Worm (Caenorhabditis elegans): Measurements from ENCODE around the gene cdc-42.

The cdc-42 gene

ce11 chrII:7618212-7618611 is 2.0 kb downstream of the cdc-42 start:
- TF ChIP-seq ceh-28 (tag; optimal IDR thresholded peaks at IDR 0.05): no peak
- TF ChIP-seq pha-4 (tag; optimal IDR thresholded peaks at IDR 0.05): peak; percentile 5
- peak; percentile 37 for TF ChIP-seq elt-2 (tag; optimal IDR thresholded peaks at IDR 0.05)
- no peak for TF ChIP-seq elt-3 (tag; optimal IDR thresholded peaks at IDR 0.05)
- TF ChIP-seq nhr-11 (tag; optimal IDR thresholded peaks at IDR 0.05): no peak
- no peak for TF ChIP-seq ceh-9 (tag; optimal IDR thresholded peaks at IDR 0.05)
- no peak for TF ChIP-seq snpc-4 (tag; optimal IDR thresholded peaks at IDR 0.05)
- no peak for TF ChIP-seq zag-1 (tag; optimal IDR thresholded peaks at IDR 0.05)
- TF ChIP-seq tbx-2 (tag; optimal IDR thresholded peaks at IDR 0.05): no peak
- TF ChIP-seq pqm-1 (tag; optimal IDR thresholded peaks at IDR 0.05): peak; percentile 52
- TF ChIP-seq unc-39 (tag; optimal IDR thresholded peaks at IDR 0.05): no peak
- TF ChIP-seq lin-39 (tag; optimal IDR thresholded peaks at IDR 0.05): no peak
- no peak for TF ChIP-seq egl-5 (tag; optimal IDR thresholded peaks at IDR 0.05)
- TF ChIP-seq egl-27 (tag; optimal IDR thresholded peaks at IDR 0.05): no peak

ce11 chrII:7620413-7620812 is 4.2 kb downstream of the cdc-42 start, which contains the start of gene R07G3.8:
Gene R07G3.8 (minus strand): TSS chrII:7620513.
- TF ChIP-seq nhr-76 (tag; optimal IDR thresholded peaks at IDR 0.05): no peak
- no peak for TF ChIP-seq mml-1 (tag; optimal IDR thresholded peaks at IDR 0.05)
- no peak for TF ChIP-seq nhr-43 (tag; optimal IDR thresholded peaks at IDR 0.05; ENCODE audit: poor library complexity, severe bottlenecking)
- no peak for TF ChIP-seq unc-62 (GFP tag; optimal IDR thresholded peaks at IDR 0.05)
- TF ChIP-seq elt-2 (tag; optimal IDR thresholded peaks at IDR 0.05): no peak
- no peak for TF ChIP-seq nhr-11 (tag; optimal IDR thresholded peaks at IDR 0.05)
- TF ChIP-seq R02D3.7 (tag; optimal IDR thresholded peaks at IDR 0.05): no peak
- no peak for TF ChIP-seq aly-2 (tag; optimal IDR thresholded peaks at IDR 0.05)
- TF ChIP-seq zag-1 (tag; optimal IDR thresholded peaks at IDR 0.05): no peak
- TF ChIP-seq nfya-1 (tag; optimal IDR thresholded peaks at IDR 0.05; ENCODE audit: insufficient read depth): no peak
- no peak for TF ChIP-seq daf-12 (tag; optimal IDR thresholded peaks at IDR 0.05)
- no peak for TF ChIP-seq ZK546.5 (tag; optimal IDR thresholded peaks at IDR 0.05)
- TF ChIP-seq pha-4 (tag; optimal IDR thresholded peaks at IDR 0.05): no peak
- TF ChIP-seq fkh-10 (GFP tag; optimal IDR thresholded peaks at IDR 0.05): no peak

- TF ChIP-seq pha-4 (tag; optimal IDR thresholded peaks at IDR 0.05): no peak
- TF ChIP-seq nhr-23 (tag; optimal IDR thresholded peaks at IDR 0.05): peak; percentile 36
- TF ChIP-seq ceh-9 (tag; optimal IDR thresholded peaks at IDR 0.05): no peak
Observed at ce11 chrII:7621513-7621912, 5.3 kb downstream of the cdc-42 start.

- no peak for TF ChIP-seq nhr-76 (tag; optimal IDR thresholded peaks at IDR 0.05)
- TF ChIP-seq aly-2 (tag; optimal IDR thresholded peaks at IDR 0.05): no peak
- TF ChIP-seq pqm-1 (tag; optimal IDR thresholded peaks at IDR 0.05): peak; percentile 38
- peak; percentile 76 for TF ChIP-seq elt-2 (tag; optimal IDR thresholded peaks at IDR 0.05)
- TF ChIP-seq jun-1 (tag; optimal IDR thresholded peaks at IDR 0.05): peak; percentile 43
- TF ChIP-seq egl-27 (tag; optimal IDR thresholded peaks at IDR 0.05): no peak
- TF ChIP-seq pha-4 (tag; optimal IDR thresholded peaks at IDR 0.05): peak; percentile 70
- TF ChIP-seq nfya-1 (tag; optimal IDR thresholded peaks at IDR 0.05; ENCODE audit: insufficient read depth): peak; percentile 7
Observed at ce11 chrII:7623466-7623865, 7.2 kb downstream of the cdc-42 start.

- TF ChIP-seq fos-1 (tag; optimal IDR thresholded peaks at IDR 0.05) (no peak), egl-27 (tag; optimal IDR thresholded peaks at IDR 0.05) (no peak), daf-12 (tag; optimal IDR thresholded peaks at IDR 0.05) (no peak), tbx-2 (tag; optimal IDR thresholded peaks at IDR 0.05) (no peak), mdl-1 (tag; optimal IDR thresholded peaks at IDR 0.05) (no peak), hmg-11 (tag; optimal IDR thresholded peaks at IDR 0.05) (no peak), nhr-12 (tag; optimal IDR thresholded peaks at IDR 0.05) (no peak), unc-62 (GFP tag; optimal IDR thresholded peaks at IDR 0.05) (no peak), ztf-11 (tag; optimal IDR thresholded peaks at IDR 0.05) (no peak), elt-1 (tag; optimal IDR thresholded peaks at IDR 0.05) (no peak), mml-1 (tag; optimal IDR thresholded peaks at IDR 0.05) (no peak), nfya-1 (tag; optimal IDR thresholded peaks at IDR 0.05; ENCODE audit: insufficient read depth) (no peak), lsy-12 (tag; optimal IDR thresholded peaks at IDR 0.05) (no peak), snpc-4 (tag; optimal IDR thresholded peaks at IDR 0.05) (no peak), elt-2 (tag; optimal IDR thresholded peaks at IDR 0.05) (no peak), nhr-43 (tag; optimal IDR thresholded peaks at IDR 0.05; ENCODE audit: poor library complexity, severe bottlenecking) (no peak), nhr-25 (tag; optimal IDR thresholded peaks at IDR 0.05) (no peak)
Observed at ce11 chrII:7624272-7624671, 8.0 kb downstream of the cdc-42 start.

All from whole organism, L3 larva.